Fruit fly (Drosophila melanogaster) whole organism, embryonic: Measurements from ENCODE around the gene CG14664.

Source experiments
- Atf3 ChIP-seq: fragments of 200-800 bp; sonication (Bioruptor generic); optimal IDR thresholded peaks from 3 replicates; lab custom pipeline; 2016; ENCODE audit warnings: missing biosample characterization, missing genetic modification characterization
- Bdp1 ChIP-seq: fragments of 200-800 bp; sonication (Bioruptor generic); optimal IDR thresholded peaks from 3 replicates; lab custom pipeline; 2016; ENCODE audit warnings: missing biosample characterization, missing genetic modification characterization
- CG11093 ChIP-seq: fragments of 200-800 bp; sonication (Bioruptor generic); IDR thresholded peaks from 3 replicates; pipeline ENCODE4 v1.3.6; 2022; ENCODE audit warnings: missing biosample characterization, missing genetic modification characterization
- CG14014 ChIP-seq: fragments of 200-800 bp; sonication (Bioruptor generic); IDR thresholded peaks from 2 replicates; pipeline ENCODE4 v1.3.6; 2022; ENCODE audit warnings: missing biosample characterization, missing genetic modification characterization
- CG15011 ChIP-seq: fragments of 200-800 bp; sonication (Bioruptor generic); optimal IDR thresholded peaks from 3 replicates; lab custom pipeline; 2018; ENCODE audit warnings: missing biosample characterization, mild to moderate bottlenecking, missing genetic modification characterization
- CG16863 ChIP-seq: fragments of 200-800 bp; sonication (Bioruptor generic); optimal IDR thresholded peaks from 3 replicates; lab custom pipeline; 2016; ENCODE audit warnings: missing biosample characterization, missing genetic modification characterization
- CG17186 ChIP-seq: fragments of 200-800 bp; sonication (Bioruptor generic); optimal IDR thresholded peaks from 3 replicates; lab custom pipeline; 2017; ENCODE audit warnings: missing biosample characterization, missing genetic modification reagents, missing genetic modification characterization
- CG34422 ChIP-seq: fragments of 200-800 bp; sonication (Bioruptor generic); IDR thresholded peaks from 3 replicates; pipeline ENCODE4 v1.3.6; 2022; ENCODE audit warnings: missing biosample characterization, missing genetic modification characterization
- CG6683 ChIP-seq: fragments of 200-800 bp; sonication (Bioruptor generic); optimal IDR thresholded peaks from 2 replicates; lab custom pipeline; 2017; ENCODE audit warnings: missing biosample characterization, mild to moderate bottlenecking, missing genetic modification characterization, missing genetic modification reagents
- CG6765 ChIP-seq: fragments of 200-800 bp; sonication (Bioruptor generic); optimal IDR thresholded peaks from 3 replicates; lab custom pipeline; 2017; ENCODE audit warnings: missing biosample characterization, mild to moderate bottlenecking, missing genetic modification characterization
- CG7556 ChIP-seq: fragments of 200-800 bp; sonication (Bioruptor generic); optimal IDR thresholded peaks from 2 replicates; lab custom pipeline; 2017; ENCODE audit warnings: missing biosample characterization, mild to moderate bottlenecking, missing genetic modification characterization
- CG9876 ChIP-seq: fragments of 200-800 bp; sonication (Bioruptor generic); optimal IDR thresholded peaks from 2 replicates; lab custom pipeline; 2016; ENCODE audit warnings: missing biosample characterization, missing genetic modification characterization
- CG9932 ChIP-seq: fragments of 200-800 bp; sonication (Bioruptor generic); IDR thresholded peaks from 2 replicates; pipeline ENCODE4 v1.3.6; 2022; ENCODE audit warnings: missing biosample characterization, missing genetic modification characterization
- Dek ChIP-seq: fragments of 200-800 bp; sonication (Bioruptor generic); optimal IDR thresholded peaks from 3 replicates; lab custom pipeline; 2019; ENCODE audit warnings: missing biosample characterization, mild to moderate bottlenecking, missing genetic modification characterization, moderate library complexity
- Dip3 ChIP-seq: fragments of 200-800 bp; sonication (Bioruptor generic); optimal IDR thresholded peaks from 3 replicates; lab custom pipeline; 2016; ENCODE audit warnings: missing biosample characterization, missing genetic modification characterization
- H15 ChIP-seq: fragments of 200-800 bp; sonication (Bioruptor generic); IDR thresholded peaks from 3 replicates; pipeline ENCODE4 v1.3.6; 2022; ENCODE audit warnings: missing biosample characterization, missing genetic modification characterization
- Hey ChIP-seq: fragments of 200-800 bp; sonication (Bioruptor generic); optimal IDR thresholded peaks from 3 replicates; lab custom pipeline; 2018; ENCODE audit warnings: missing biosample characterization, mild to moderate bottlenecking, missing genetic modification characterization
- HmgD ChIP-seq: fragments of 200-800 bp; sonication (Bioruptor generic); optimal IDR thresholded peaks from 3 replicates; lab custom pipeline; 2016; ENCODE audit warnings: missing biosample characterization, missing genetic modification characterization
- Hr51 ChIP-seq, 2 experiments: fragments of 200-800 bp; sonication (Bioruptor generic); optimal IDR thresholded peaks; 2 replicates in 1 of 2; 3 replicates in 1 of 2; lab custom pipeline; 2016 to 2018; ENCODE audit warnings: missing biosample characterization in 2 of 2, missing genetic modification characterization in 2 of 2, mild to moderate bottlenecking in 1 of 2, moderate library complexity in 1 of 2
- MBD-R2 ChIP-seq: fragments of 200-800 bp; sonication (Bioruptor generic); IDR thresholded peaks from 2 replicates; pipeline ENCODE4 v1.3.6; 2022; ENCODE audit warnings: missing biosample characterization, missing genetic modification characterization
- NC2α ChIP-seq: fragments of 200-800 bp; sonication (Bioruptor generic); optimal IDR thresholded peaks from 2 replicates; lab custom pipeline; 2016; ENCODE audit warnings: missing biosample characterization, missing genetic modification characterization
- Neu2 ChIP-seq: fragments of 200-800 bp; sonication (Bioruptor generic); optimal IDR thresholded peaks from 3 replicates; lab custom pipeline; 2016; ENCODE audit warnings: missing biosample characterization, missing genetic modification characterization, borderline replicate concordance
- Opbp ChIP-seq: fragments of 200-800 bp; sonication (Bioruptor generic); IDR thresholded peaks from 3 replicates; pipeline ENCODE4 v1.3.6; 2022; ENCODE audit warnings: missing biosample characterization, missing genetic modification characterization; ENCODE audit not compliant: partially characterized antibody
- Poxn ChIP-seq: fragments of 200-800 bp; sonication (Bioruptor generic); IDR thresholded peaks from 2 replicates; pipeline ENCODE4 v1.3.6; 2022; ENCODE audit warnings: missing biosample characterization, missing genetic modification characterization
- Scr ChIP-seq: fragments of 200-800 bp; sonication (Bioruptor generic); IDR thresholded peaks from 2 replicates; pipeline ENCODE4 v1.3.6; 2022; ENCODE audit warnings: missing biosample characterization, missing genetic modification characterization; ENCODE audit not compliant: partially characterized antibody
- TFAM ChIP-seq: fragments of 200-800 bp; sonication (Bioruptor generic); optimal IDR thresholded peaks from 2 replicates; lab custom pipeline; 2017; ENCODE audit warnings: missing biosample characterization, missing genetic modification characterization, inconsistent platforms
- Xrp1 ChIP-seq: fragments of 200-800 bp; sonication (Bioruptor generic); IDR thresholded peaks from 2 replicates; pipeline ENCODE4 v1.3.6; 2022; ENCODE audit warnings: missing biosample characterization, missing genetic modification characterization
- abd-A ChIP-seq: fragments of 200-800 bp; sonication (Bioruptor generic); optimal IDR thresholded peaks from 3 replicates; lab custom pipeline; 2019; ENCODE audit warnings: missing biosample characterization, mild to moderate bottlenecking, missing genetic modification characterization, moderate library complexity
- az2 ChIP-seq: fragments of 200-800 bp; sonication (Bioruptor generic); optimal IDR thresholded peaks from 3 replicates; lab custom pipeline; 2016; ENCODE audit warnings: missing biosample characterization, missing genetic modification characterization
- bab2 ChIP-seq: fragments of 200-800 bp; sonication (Bioruptor generic); optimal IDR thresholded peaks from 2 replicates; lab custom pipeline; 2016; ENCODE audit warnings: missing biosample characterization, missing genetic modification characterization
- chif ChIP-seq, 2 experiments: fragments of 200-800 bp; sonication (Bioruptor generic); optimal IDR thresholded peaks; 3 replicates each; lab custom pipeline; 2016; ENCODE audit warnings: missing biosample characterization in 2 of 2, missing genetic modification characterization in 2 of 2
- croc ChIP-seq: fragments of 200-800 bp; sonication (Bioruptor generic); conservative IDR thresholded peaks from 3 replicates; pipeline ENCODE4 v1.3.6; 2022; ENCODE audit warnings: missing biosample characterization, missing genetic modification characterization
- ftz-f1 ChIP-seq: fragments of 200-800 bp; sonication (Bioruptor generic); optimal IDR thresholded peaks from 2 replicates; lab custom pipeline; 2016; ENCODE audit warnings: missing biosample characterization, missing genetic modification characterization
- grau ChIP-seq: fragments of 200-800 bp; optimal IDR thresholded peaks from 3 replicates; lab custom pipeline; 2019; ENCODE audit warnings: missing biosample characterization, mild to moderate bottlenecking, missing genetic modification characterization, moderate library complexity
- ham ChIP-seq: fragments of 200-800 bp; sonication (Bioruptor generic); IDR thresholded peaks from 2 replicates; pipeline ENCODE4 v1.3.6; 2022; ENCODE audit warnings: missing biosample characterization, missing genetic modification characterization
- her ChIP-seq: fragments of 200-800 bp; sonication (Bioruptor generic); optimal IDR thresholded peaks from 2 replicates; lab custom pipeline; 2016; ENCODE audit warnings: missing biosample characterization, missing genetic modification characterization
- inv ChIP-seq: fragments of 200-800 bp; sonication (Bioruptor generic); IDR thresholded peaks from 2 replicates; pipeline ENCODE4 v1.3.6; 2022; ENCODE audit warnings: missing biosample characterization, missing genetic modification characterization; ENCODE audit not compliant: partially characterized antibody
- lmd ChIP-seq: fragments of 200-800 bp; sonication (Bioruptor generic); IDR thresholded peaks from 2 replicates; pipeline ENCODE4 v1.3.6; 2022; ENCODE audit warnings: missing biosample characterization, missing genetic modification characterization
- maf-S ChIP-seq: fragments of 200-800 bp; sonication (Bioruptor generic); optimal IDR thresholded peaks from 2 replicates; lab custom pipeline; 2016; ENCODE audit warnings: missing biosample characterization, missing genetic modification characterization
- nom ChIP-seq: fragments of 200-800 bp; sonication (Bioruptor generic); optimal IDR thresholded peaks from 2 replicates; lab custom pipeline; 2017; ENCODE audit warnings: missing biosample characterization, missing genetic modification characterization, mild to moderate bottlenecking, moderate library complexity, missing genetic modification reagents
- oc ChIP-seq: fragments of 200-800 bp; sonication (Bioruptor generic); optimal IDR thresholded peaks from 2 replicates; lab custom pipeline; 2018; ENCODE audit warnings: missing biosample characterization, mild to moderate bottlenecking, missing genetic modification characterization, moderate library complexity
- onecut ChIP-seq: fragments of 200-800 bp; sonication (Bioruptor generic); IDR thresholded peaks from 2 replicates; pipeline ENCODE4 v1.3.6; 2022; ENCODE audit warnings: missing biosample characterization, missing genetic modification characterization
- org-1 ChIP-seq: fragments of 200-800 bp; sonication (Bioruptor generic); optimal IDR thresholded peaks from 2 replicates; lab custom pipeline; 2017; ENCODE audit warnings: missing biosample characterization, missing genetic modification characterization
- p53 ChIP-seq: fragments of 200-800 bp; sonication (Bioruptor generic); optimal IDR thresholded peaks from 2 replicates; lab custom pipeline; 2016; ENCODE audit warnings: missing biosample characterization, missing genetic modification characterization
- pfk ChIP-seq: fragments of 200-800 bp; sonication (Bioruptor generic); optimal IDR thresholded peaks from 2 replicates; lab custom pipeline; 2018; ENCODE audit warnings: missing biosample characterization, mild to moderate bottlenecking, missing genetic modification characterization, moderate library complexity
- sens-2 ChIP-seq: fragments of 200-800 bp; sonication (Bioruptor generic); IDR thresholded peaks from 2 replicates; pipeline ENCODE4 v1.3.6; 2022; ENCODE audit warnings: missing biosample characterization, missing genetic modification characterization
- tgo ChIP-seq: fragments of 200-800 bp; sonication (Bioruptor generic); IDR thresholded peaks from 3 replicates; pipeline ENCODE4 v1.3.6; 2022; ENCODE audit warnings: missing biosample characterization, missing genetic modification characterization
- z ChIP-seq: fragments of 200-800 bp; sonication (Bioruptor generic); IDR thresholded peaks from 3 replicates; pipeline ENCODE4 v1.3.6; 2022; ENCODE audit warnings: missing biosample characterization, missing genetic modification characterization

CG14664 gene

dm6 chr3R:5263311-5264250, 39.6 kb downstream of the CG14664 start (continued):
- TF ChIP-seq Hr51 (GFP tag; optimal IDR thresholded peaks at IDR 0.05; lab: Kevin White, UChicago) (peak in 1 of 2 experiments; percentile 95), oc (tag; lab: Kevin White, UChicago) (peak; percentile 50), CG9876 (GFP tag; lab: Kevin White, UChicago) (no peak), CG9932 (GFP tag; lab: Robert Waterston, UW) (peak; percentile 55; the same call in 1 of the 2 replicates), Poxn (GFP tag; lab: Robert Waterston, UW) (peak; percentile 42; the same call in 1 of the 2 replicates), lmd (GFP tag; lab: Robert Waterston, UW) (peak; percentile 88; the same call in 1 of the 2 replicates), Atf3 (peak; percentile 52), CG17186 (no peak), Dip3 (GFP tag; lab: Kevin White, UChicago) (no peak), Hey (tag; lab: Kevin White, UChicago) (peak; percentile 92), chif (GFP tag; optimal IDR thresholded peaks at IDR 0.05; lab: Kevin White, UChicago) (peak; percentile 19 to 34), ftz-f1 (peak; percentile 83), bab2 (GFP tag; lab: Kevin White, UChicago) (no peak), croc (GFP tag; lab: Robert Waterston, UW) (peak; percentile 46; the same call in 2 of the 3 replicates), CG11093 (GFP tag; lab: Robert Waterston, UW) (peak; percentile 73; the same call in 1 of the 3 replicates), CG16863 (no peak), Bdp1 (no peak), CG6683 (GFP tag; lab: Kevin White, UChicago) (peak; percentile 70), MBD-R2 (GFP tag; lab: Robert Waterston, UW) (peak; percentile 36; the same call in 1 of the 2 replicates), CG6765 (peak; percentile 81), nom (GFP tag; lab: Kevin White, UChicago) (peak; percentile 41), abd-A (tag; lab: Kevin White, UChicago) (peak; percentile 84), az2 (GFP tag; lab: Kevin White, UChicago) (peak; percentile 71), Scr (GFP tag; lab: Robert Waterston, UW) (no peak), Xrp1 (GFP tag; lab: Robert Waterston, UW) (peak; percentile 74), pfk (GFP tag; lab: Kevin White, UChicago) (no peak), Neu2 (GFP tag; lab: Kevin White, UChicago) (no peak), tgo (GFP tag; lab: Robert Waterston, UW) (peak; percentile 66), NC2α (GFP tag; lab: Kevin White, UChicago) (no peak), CG15011 (GFP tag; lab: Kevin White, UChicago) (no peak), Opbp (peak; percentile 33; the same call in 1 of the 3 replicates), CG14014 (peak; percentile 79), ham (GFP tag; lab: Robert Waterston, UW) (no peak; the same call in 1 of the 2 replicates), her (GFP tag; lab: Kevin White, UChicago) (no peak), CG34422 (GFP tag; lab: Robert Waterston, UW) (peak; percentile 70; the same call in 2 of the 3 replicates), grau (tag; lab: Kevin White, UChicago) (peak; percentile 91), CG7556 (GFP tag; lab: Kevin White, UChicago) (peak; percentile 92), TFAM (GFP tag; lab: Kevin White, UChicago) (no peak), z (GFP tag; lab: Robert Waterston, UW) (peak; percentile 26; the same call in 1 of the 3 replicates), sens-2 (GFP tag; lab: Robert Waterston, UW) (no peak), HmgD (no peak), H15 (peak; percentile 53; the same call in 1 of the 3 replicates), inv (GFP tag; lab: Robert Waterston, UW) (no peak), onecut (GFP tag; lab: Robert Waterston, UW) (no peak; the same call in none of the 2 replicates), org-1 (GFP tag; lab: Kevin White, UChicago) (peak; percentile 49), Dek (peak; percentile 78), maf-S (GFP tag; lab: Kevin White, UChicago) (no peak), p53 (GFP tag; lab: Kevin White, UChicago) (no peak)
